Worm (Caenorhabditis elegans) whole organism, late embryonic: ENCODE data around the gene best-17.

ENCODE experiments used
- C08G9.2 ChIP-seq: sonication (generic microtip); optimal IDR thresholded peaks from 2 replicates; lab custom pipeline; 2016; ENCODE audit warnings: mild to moderate bottlenecking, missing genetic modification characterization, moderate library complexity, missing compliant biosample characterization
- C38D4.7 ChIP-seq: fragments of 200-800 bp; sonication (Bioruptor generic); optimal IDR thresholded peaks from 2 replicates; lab custom pipeline; 2018; ENCODE audit warnings: mild to moderate bottlenecking, missing genetic modification characterization, moderate library complexity, missing compliant biosample characterization
- F13H6.1 ChIP-seq: sonication (generic microtip); optimal IDR thresholded peaks from 2 replicates; lab custom pipeline; 2016; ENCODE audit warnings: missing genetic modification characterization, missing compliant biosample characterization
- K02D7.2 ChIP-seq: sonication (generic microtip); optimal IDR thresholded peaks from 2 replicates; lab custom pipeline; 2017; ENCODE audit warnings: mild to moderate bottlenecking, missing genetic modification characterization, missing compliant biosample characterization
- K09A11.1 ChIP-seq: sonication (generic microtip); optimal IDR thresholded peaks from 2 replicates; lab custom pipeline; 2017; ENCODE audit warnings: antibody characterized with exemption, mild to moderate bottlenecking, missing genetic modification characterization, missing compliant biosample characterization; ENCODE audit not compliant: insufficient read depth
- ama-1 ChIP-seq: fragments of 150-350 bp; optimal IDR thresholded peaks from 2 replicates; lab custom pipeline; 2014
- ceh-19 ChIP-seq: fragments of 200-800 bp; sonication (Bioruptor generic); optimal IDR thresholded peaks from 2 replicates; lab custom pipeline; 2018; ENCODE audit warnings: mild to moderate bottlenecking, missing genetic modification characterization, missing compliant biosample characterization
- ceh-2 ChIP-seq: sonication (generic microtip); optimal IDR thresholded peaks from 2 replicates; lab custom pipeline; 2016; ENCODE audit warnings: missing genotype, missing genetic modification characterization, missing compliant biosample characterization
- ceh-22 ChIP-seq: sonication (generic microtip); optimal IDR thresholded peaks from 2 replicates; lab custom pipeline; 2017; ENCODE audit warnings: missing biosample characterization, missing genetic modification characterization
- ceh-24 ChIP-seq: sonication (generic microtip); optimal IDR thresholded peaks from 2 replicates; lab custom pipeline; 2016; ENCODE audit warnings: mild to moderate bottlenecking, missing genetic modification characterization, missing compliant biosample characterization
- ceh-30 ChIP-seq: fragments of 150-350 bp; optimal IDR thresholded peaks from 2 replicates; lab custom pipeline; 2014; ENCODE audit warnings: missing biosample characterization, missing genetic modification characterization
- ceh-31 ChIP-seq: sonication (generic microtip); optimal IDR thresholded peaks from 2 replicates; lab custom pipeline; 2016; ENCODE audit warnings: missing genetic modification characterization, missing compliant biosample characterization
- ceh-34 ChIP-seq: sonication (generic microtip); optimal IDR thresholded peaks from 2 replicates; lab custom pipeline; 2016; ENCODE audit warnings: mild to moderate bottlenecking, missing genetic modification characterization, missing compliant biosample characterization
- ceh-48 ChIP-seq: sonication (generic microtip); optimal IDR thresholded peaks from 2 replicates; lab custom pipeline; 2016; ENCODE audit warnings: missing genetic modification characterization, inconsistent platforms, missing compliant biosample characterization
- ceh-6 ChIP-seq: fragments of 200-800 bp; sonication (Bioruptor generic); optimal IDR thresholded peaks from 2 replicates; lab custom pipeline; 2018; ENCODE audit warnings: mild to moderate bottlenecking, missing genetic modification characterization, missing compliant biosample characterization
- dmd-4 ChIP-seq: sonication (generic microtip); optimal IDR thresholded peaks from 2 replicates; lab custom pipeline; 2016; ENCODE audit warnings: borderline replicate concordance, missing genetic modification characterization, missing compliant biosample characterization
- dve-1 ChIP-seq: sonication (generic microtip); optimal IDR thresholded peaks from 2 replicates; lab custom pipeline; 2017; ENCODE audit warnings: antibody characterized with exemption, mild to moderate bottlenecking, missing genetic modification characterization, missing compliant biosample characterization
- elt-4 ChIP-seq: sonication (generic microtip); optimal IDR thresholded peaks from 2 replicates; lab custom pipeline; 2016; ENCODE audit warnings: missing genetic modification characterization, missing compliant biosample characterization
- eyg-1 ChIP-seq: sonication (generic microtip); optimal IDR thresholded peaks from 2 replicates; lab custom pipeline; 2016; ENCODE audit warnings: missing genotype, missing genetic modification characterization, missing compliant biosample characterization
- fax-1 ChIP-seq: sonication (generic microtip); optimal IDR thresholded peaks from 2 replicates; lab custom pipeline; 2016; ENCODE audit warnings: missing genotype, missing genetic modification characterization, missing compliant biosample characterization
- hlh-30 ChIP-seq: sonication (generic microtip); optimal IDR thresholded peaks from 2 replicates; lab custom pipeline; 2017; ENCODE audit warnings: antibody characterized with exemption, missing genetic modification characterization, missing compliant biosample characterization; ENCODE audit not compliant: insufficient read depth
- hlh-6 ChIP-seq: sonication (generic microtip); optimal IDR thresholded peaks from 2 replicates; lab custom pipeline; 2016; ENCODE audit warnings: missing genotype, missing genetic modification characterization, missing compliant biosample characterization
- hlh-8 ChIP-seq: sonication (generic microtip); optimal IDR thresholded peaks from 2 replicates; lab custom pipeline; 2016; ENCODE audit warnings: missing genotype, missing genetic modification characterization, missing compliant biosample characterization
- lim-6 ChIP-seq: sonication (generic microtip); optimal IDR thresholded peaks from 2 replicates; lab custom pipeline; 2016; ENCODE audit warnings: missing genetic modification characterization, missing compliant biosample characterization
- lin-11 ChIP-seq: fragments of 200-800 bp; sonication (Bioruptor generic); optimal IDR thresholded peaks from 2 replicates; lab custom pipeline; 2018; ENCODE audit warnings: mild to moderate bottlenecking, missing genetic modification characterization, missing compliant biosample characterization
- madf-2 ChIP-seq: sonication (generic microtip); optimal IDR thresholded peaks from 2 replicates; lab custom pipeline; 2017; ENCODE audit warnings: missing genetic modification characterization, missing compliant biosample characterization
- nhr-232 ChIP-seq: sonication (generic microtip); optimal IDR thresholded peaks from 2 replicates; lab custom pipeline; 2016; ENCODE audit warnings: missing genetic modification characterization, missing compliant biosample characterization
- npax-4 ChIP-seq: sonication (generic microtip); optimal IDR thresholded peaks from 2 replicates; lab custom pipeline; 2016; ENCODE audit warnings: missing genetic modification characterization, missing compliant biosample characterization
- pag-3 ChIP-seq: sonication (generic microtip); optimal IDR thresholded peaks from 2 replicates; lab custom pipeline; 2016; ENCODE audit warnings: missing compliant biosample characterization, missing genetic modification characterization, borderline replicate concordance
- pat-9 ChIP-seq: fragments of 200-800 bp; sonication (Bioruptor generic); optimal IDR thresholded peaks from 2 replicates; lab custom pipeline; 2018; ENCODE audit warnings: mild to moderate bottlenecking, missing genetic modification characterization, moderate library complexity, missing compliant biosample characterization
- pha-4 ChIP-seq: fragments of 150-350 bp; optimal IDR thresholded peaks from 2 replicates; lab custom pipeline; 2018; ENCODE audit warnings: missing biosample characterization, missing genetic modification reagents, missing genetic modification characterization
- pros-1 ChIP-seq: fragments of 150-350 bp; optimal IDR thresholded peaks from 2 replicates; lab custom pipeline; 2014; ENCODE audit warnings: missing biosample characterization, missing genetic modification reagents, missing genetic modification characterization
- ref-2 ChIP-seq: sonication (generic microtip); optimal IDR thresholded peaks from 2 replicates; lab custom pipeline; 2016; ENCODE audit warnings: missing genetic modification characterization, missing compliant biosample characterization
- sox-2 ChIP-seq: fragments of 200-800 bp; sonication (Bioruptor generic); IDR thresholded peaks from 2 replicates; pipeline ENCODE4 v1.3.6; 2022; ENCODE audit warnings: missing genetic modification reagents, missing genetic modification characterization, missing compliant biosample characterization
- sox-4 ChIP-seq: sonication (generic microtip); optimal IDR thresholded peaks from 2 replicates; lab custom pipeline; 2017; ENCODE audit warnings: mild to moderate bottlenecking, missing genetic modification characterization, inconsistent platforms, missing compliant biosample characterization
- syd-9 ChIP-seq: sonication (generic microtip); optimal IDR thresholded peaks from 2 replicates; lab custom pipeline; 2016; ENCODE audit warnings: mild to moderate bottlenecking, missing genetic modification characterization, moderate library complexity, missing compliant biosample characterization
- tbx-2 ChIP-seq: sonication (generic microtip); optimal IDR thresholded peaks from 2 replicates; lab custom pipeline; 2016; ENCODE audit warnings: missing genetic modification characterization, missing compliant biosample characterization
- tbx-7 ChIP-seq: sonication (generic microtip); optimal IDR thresholded peaks from 2 replicates; lab custom pipeline; 2016; ENCODE audit warnings: missing genotype, missing genetic modification characterization, missing compliant biosample characterization
- ttx-3 ChIP-seq: sonication (generic microtip); optimal IDR thresholded peaks from 2 replicates; lab custom pipeline; 2016; ENCODE audit warnings: missing genetic modification reagents, missing genetic modification characterization, missing compliant biosample characterization
- unc-3 ChIP-seq, 2 experiments: fragments of 200-800 bp in 1 of 2; sonication (Bioruptor generic) in 1 of 2; sonication (generic microtip) in 1 of 2; conservative IDR thresholded peaks in 1 of 2; optimal IDR thresholded peaks in 1 of 2; 2 replicates each; pipeline versions ENCODE4 v1.3.6 to Lab custom; 2016 to 2022; ENCODE audit warnings: missing compliant biosample characterization in 2 of 2, missing genetic modification characterization in 2 of 2, missing genetic modification reagents in 1 of 2
- unc-42 ChIP-seq: sonication (generic microtip); optimal IDR thresholded peaks from 2 replicates; lab custom pipeline; 2016; ENCODE audit warnings: missing genotype, missing genetic modification characterization, missing compliant biosample characterization
- unc-55 ChIP-seq: sonication (generic microtip); optimal IDR thresholded peaks from 2 replicates; lab custom pipeline; 2017; ENCODE audit warnings: missing biosample characterization, missing genetic modification reagents, missing genetic modification characterization
- unc-86 ChIP-seq: sonication (generic microtip); optimal IDR thresholded peaks from 2 replicates; lab custom pipeline; 2016; ENCODE audit warnings: missing genetic modification characterization, missing compliant biosample characterization
- zip-5 ChIP-seq: sonication (generic microtip); optimal IDR thresholded peaks from 2 replicates; lab custom pipeline; 2016; ENCODE audit warnings: missing genetic modification characterization, missing compliant biosample characterization
- ztf-16 ChIP-seq: sonication (generic microtip); optimal IDR thresholded peaks from 2 replicates; lab custom pipeline; 2017; ENCODE audit warnings: missing genetic modification characterization, missing compliant biosample characterization

The best-17 gene

DNA sequence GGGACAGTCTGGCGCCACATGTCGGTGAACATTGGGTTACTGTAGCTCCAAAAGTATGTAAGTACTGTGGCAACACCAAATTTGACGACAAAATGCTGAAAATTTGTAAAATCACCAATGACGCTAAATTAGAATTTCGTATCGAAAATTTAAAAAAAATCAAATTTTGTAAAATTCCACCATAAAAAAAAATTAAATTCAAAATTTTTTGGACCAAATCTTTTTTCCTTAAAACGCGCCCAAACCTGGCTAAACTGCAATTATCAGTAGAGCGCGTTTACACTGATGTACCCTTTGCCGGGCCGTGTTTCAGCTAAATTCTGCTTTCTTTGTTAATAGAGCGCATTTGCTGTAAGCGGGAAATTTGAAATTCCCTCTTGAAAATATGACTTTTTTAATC lies 22.0 kb upstream of the best-17 start, which contains the start of gene T19C3.6:
T19C3.6 (minus strand) TSS at position 101 of the 400 bp plus-strand sequence.
- TF ChIP-seq elt-4 (tag; lab: Kevin White, UChicago) (no peak), ceh-19 (GFP tag; lab: Kevin White, UChicago) (no peak)
- TF ChIP-seq, all 69 proteins: peak for 0

DNA sequence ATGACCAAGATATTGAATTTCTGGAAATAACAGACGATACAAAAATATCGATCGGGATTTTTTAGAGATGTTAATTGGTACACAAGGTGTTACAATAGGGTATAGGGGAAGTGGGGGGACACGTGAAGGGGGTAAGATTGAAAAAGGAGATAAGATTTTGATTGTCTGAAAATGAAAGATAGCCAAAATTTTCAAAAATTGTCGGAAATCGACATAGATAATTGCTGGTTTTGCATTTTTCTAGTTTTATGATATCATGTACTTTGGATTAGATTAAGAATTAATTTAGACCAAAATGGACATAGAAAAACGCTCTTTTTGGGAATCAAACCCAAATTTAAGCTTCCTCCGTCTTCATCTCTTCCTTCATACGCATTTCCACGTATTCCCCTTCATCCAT lies 18.4 kb upstream of the best-17 start, which contains the start of gene T19C3.5:
T19C3.5 (minus strand) TSS at position 101 of the 400 bp plus-strand sequence.
- TF ChIP-seq ceh-48 (tag; lab: Kevin White, UChicago) (no peak), ceh-31 (tag; lab: Kevin White, UChicago) (no peak)

DNA sequence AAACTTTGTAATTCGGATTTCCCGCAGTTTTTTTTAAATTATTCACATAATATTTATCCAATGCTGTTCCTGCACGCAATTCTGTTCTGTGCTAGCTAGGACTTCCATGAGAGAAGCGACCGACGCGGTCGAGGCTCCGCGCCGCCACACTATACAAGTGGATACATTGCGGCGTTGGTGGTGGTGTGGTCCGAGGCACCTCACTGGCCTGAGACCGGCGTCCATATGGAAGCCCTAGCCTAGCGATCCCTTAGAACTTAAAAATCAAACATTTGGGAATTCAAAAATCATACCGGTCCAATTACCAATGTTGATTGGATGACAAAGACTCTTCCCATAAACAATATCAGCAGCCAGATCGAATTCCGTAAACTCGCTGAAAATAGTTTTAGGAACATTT lies 16.6 kb upstream of the best-17 start:
- TF ChIP-seq sox-2 (GFP tag; lab: Robert Waterston, UW): no peak
- TF ChIP-seq ttx-3 (tag; lab: Kevin White, UChicago): no peak
- TF ChIP-seq hlh-8 (tag; lab: Kevin White, UChicago): no peak
- no peak for TF ChIP-seq syd-9 (tag; lab: Kevin White, UChicago)
- TF ChIP-seq hlh-6 (tag; lab: Kevin White, UChicago): no peak
- TF ChIP-seq pag-3: no peak
- no peak for TF ChIP-seq ceh-19 (GFP tag; lab: Kevin White, UChicago)
- TF ChIP-seq F13H6.1 (tag; lab: Kevin White, UChicago): no peak
- TF ChIP-seq ceh-24 (tag; lab: Kevin White, UChicago): no peak
- no peak for TF ChIP-seq madf-2 (tag; lab: Kevin White, UChicago)
- TF ChIP-seq, all 69 proteins: peak for 0

DNA sequence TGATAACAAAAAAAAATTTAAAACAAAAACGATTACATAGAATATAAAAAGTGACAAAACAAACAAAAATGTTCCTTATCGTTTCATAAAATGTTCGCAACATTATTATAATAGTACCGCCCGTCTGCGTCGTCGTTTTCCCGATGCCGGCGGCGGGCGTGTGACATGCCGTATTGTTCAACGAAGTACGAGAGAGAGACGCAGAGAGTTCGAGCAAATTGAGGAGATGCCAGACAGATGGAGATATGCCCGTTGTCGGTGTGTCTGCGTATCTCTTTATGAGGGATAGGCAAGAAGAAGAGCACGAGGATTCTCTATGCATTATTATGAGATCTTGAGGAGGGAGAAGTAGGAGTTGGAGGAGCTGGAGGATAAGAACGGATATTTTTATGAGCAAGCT lies 14.3 kb upstream of the best-17 start:
- TF ChIP-seq sox-4 (no peak), hlh-30 (tag; lab: Kevin White, UChicago) (peak; percentile 96), ceh-22 (tag; lab: Kevin White, UChicago) (no peak), tbx-2 (tag; lab: Kevin White, UChicago) (peak; percentile 62), hlh-6 (tag; lab: Kevin White, UChicago) (no peak), eyg-1 (tag; lab: Kevin White, UChicago) (no peak), unc-42 (tag; lab: Kevin White, UChicago) (peak; percentile 71), K09A11.1 (tag; lab: Kevin White, UChicago) (peak; percentile 36), lin-11 (tag; lab: Kevin White, UChicago) (no peak), fax-1 (tag; lab: Kevin White, UChicago) (no peak), ama-1 (lab: Kevin White, UChicago) (no peak), madf-2 (tag; lab: Kevin White, UChicago) (no peak), C08G9.2 (tag; lab: Kevin White, UChicago) (no peak), sox-2 (GFP tag; lab: Robert Waterston, UW) (no peak; the same call in 1 of the 2 replicates), lim-6 (tag; lab: Kevin White, UChicago) (no peak), pat-9 (tag; lab: Kevin White, UChicago) (no peak), ref-2 (tag; lab: Kevin White, UChicago) (peak; percentile 54), ztf-16 (tag; lab: Kevin White, UChicago) (no peak), nhr-232 (no peak), K02D7.2 (no peak), unc-55 (GFP tag; lab: Kevin White, UChicago) (peak; percentile 96), dve-1 (tag; lab: Kevin White, UChicago) (peak; percentile 69), pha-4 (tag; lab: Kevin White, UChicago) (no peak), unc-86 (tag; lab: Kevin White, UChicago) (no peak), pros-1 (tag; lab: Kevin White, UChicago) (peak; percentile 74), npax-4 (tag; lab: Kevin White, UChicago) (no peak), ceh-31 (tag; lab: Kevin White, UChicago) (peak; percentile 79), zip-5 (tag; lab: Kevin White, UChicago) (no peak), ceh-6 (GFP tag; lab: Kevin White, UChicago) (no peak), C38D4.7 (GFP tag; lab: Kevin White, UChicago) (no peak), ceh-48 (tag; lab: Kevin White, UChicago) (peak; percentile 17), ceh-24 (tag; lab: Kevin White, UChicago) (no peak), ceh-30 (peak; percentile 29), dmd-4 (tag; lab: Kevin White, UChicago) (no peak), ceh-2 (tag; lab: Kevin White, UChicago) (peak; percentile 43), unc-3 (GFP tag; conservative IDR thresholded peaks at IDR 0.05; lab: Robert Waterston, UW) (no peak), unc-3 (tag; optimal IDR thresholded peaks at IDR 0.05; lab: Kevin White, UChicago) (no peak), tbx-7 (no peak), ceh-34 (tag; lab: Kevin White, UChicago) (peak; percentile 71)
